Fruit fly (Drosophila melanogaster): ENCODE data around the gene cyst.

cyst gene

DNA sequence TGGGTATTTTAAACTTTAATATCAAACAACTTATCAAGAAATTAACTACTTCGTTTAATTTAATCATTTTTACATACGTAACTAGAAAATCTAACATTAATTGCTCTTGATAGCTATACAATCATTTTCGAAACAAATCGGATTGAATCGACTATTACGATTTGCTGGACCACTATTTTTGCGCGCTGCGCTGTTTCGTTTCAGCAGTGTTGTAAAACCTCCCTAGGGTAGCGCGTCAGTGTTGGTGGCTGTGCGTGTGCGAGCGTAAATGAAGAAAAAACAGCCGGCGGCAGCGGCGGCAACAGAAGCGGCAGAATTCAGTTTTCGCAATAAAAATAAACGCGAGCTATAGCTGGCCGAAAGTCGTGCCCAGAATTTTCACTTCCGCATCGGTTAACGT is 24.7 kb upstream of the cyst start, which contains the start of gene CG33116 (continued):
- TF ChIP-seq klu (GFP tag; IDR thresholded peaks at IDR 0.05) (peak; percentile 21; the same call in 1 of the 2 replicates), Camta (GFP tag; optimal IDR thresholded peaks at IDR 0.05) (peak; percentile 78), Atf3 (GFP tag; optimal IDR thresholded peaks at IDR 0.05) (peak; percentile 70), CG17359 (tag; optimal IDR thresholded peaks at IDR 0.05) (peak; percentile 80), nmo (GFP tag; optimal IDR thresholded peaks at IDR 0.05) (peak; percentile 83), CG13775 (GFP tag; optimal IDR thresholded peaks at IDR 0.05) (peak; percentile 74), CG3281 (GFP tag; optimal IDR thresholded peaks at IDR 0.05) (peak; percentile 74), tx (GFP tag; optimal IDR thresholded peaks at IDR 0.05) (peak; percentile 79), GATAe (GFP tag; conservative IDR thresholded peaks at IDR 0.05) (no peak), Meics (GFP tag; optimal IDR thresholded peaks at IDR 0.05) (peak; percentile 82), caup (GFP tag; optimal IDR thresholded peaks at IDR 0.05; ENCODE audit: severe bottlenecking) (peak; percentile 82), CG14710 (tag; optimal IDR thresholded peaks at IDR 0.05) (peak; percentile 78), unpg (GFP tag; optimal IDR thresholded peaks at IDR 0.05) (peak; percentile 80), lov (optimal IDR thresholded peaks at IDR 0.05) (no peak), lov (GFP tag; IDR thresholded peaks at IDR 0.05) (peak; percentile 81), ERR (GFP tag; optimal IDR thresholded peaks at IDR 0.05) (peak; percentile 60), CG17912 (GFP tag; optimal IDR thresholded peaks at IDR 0.05) (peak; percentile 56), CG4707 (GFP tag; optimal IDR thresholded peaks at IDR 0.05) (peak; percentile 52), CG2712 (tag; optimal IDR thresholded peaks at IDR 0.05) (peak; percentile 84), sim (GFP tag; IDR thresholded peaks at IDR 0.05) (0 out of 2 replicates have a peak, but pooled peaks have one; percentile 52), sna (GFP tag; IDR thresholded peaks at IDR 0.05; ENCODE audit: partially characterized antibody) (no peak), dimm (GFP tag; IDR thresholded peaks at IDR 0.05) (peak; percentile 37; the same call in 1 of the 2 replicates), crc (GFP tag; optimal IDR thresholded peaks at IDR 0.05) (peak; percentile 68), CG7556 (GFP tag; optimal IDR thresholded peaks at IDR 0.05) (peak; percentile 79), hbn (GFP tag; IDR thresholded peaks at IDR 0.05; ENCODE audit: partially characterized antibody) (peak; percentile 42; the same call in 1 of the 2 replicates), Deaf1 (tag; optimal IDR thresholded peaks at IDR 0.05) (peak; percentile 42), CG18011 (GFP tag; optimal IDR thresholded peaks at IDR 0.05) (peak; percentile 58), CG11093 (GFP tag; IDR thresholded peaks at IDR 0.05) (peak; percentile 20; the same call in 1 of the 3 replicates), CG32772 (GFP tag; IDR thresholded peaks at IDR 0.05) (peak; percentile 67), CG15479 (GFP tag; optimal IDR thresholded peaks at IDR 0.05) (peak; percentile 41), ssp (GFP tag; IDR thresholded peaks at IDR 0.05) (peak; percentile 47), toy (GFP tag; IDR thresholded peaks at IDR 0.05) (peak; percentile 24; the same call in 1 of the 2 replicates), cas (GFP tag; IDR thresholded peaks at IDR 0.05) (peak; percentile 32; the same call in 1 of the 2 replicates), Trl (optimal IDR thresholded peaks at IDR 0.05) (no peak), Trl (GFP tag; optimal IDR thresholded peaks at IDR 0.05) (peak; percentile 88), CG8281 (tag; optimal IDR thresholded peaks at IDR 0.05) (peak; percentile 45), disco-r (GFP tag; optimal IDR thresholded peaks at IDR 0.05) (peak; percentile 66), CoRest (tag; optimal IDR thresholded peaks at IDR 0.05) (peak; percentile 80), corto (GFP tag; optimal IDR thresholded peaks at IDR 0.05) (peak; percentile 20), ftz-f1 (GFP tag; optimal IDR thresholded peaks at IDR 0.05) (peak; percentile 39), slbo (GFP tag; IDR thresholded peaks at IDR 0.05) (peak; percentile 84), CG8924 (tag; optimal IDR thresholded peaks at IDR 0.05) (peak; percentile 79), Sry-δ (GFP tag; optimal IDR thresholded peaks at IDR 0.05) (peak; percentile 48), H2.0 (GFP tag; IDR thresholded peaks at IDR 0.05) (peak; percentile 79), CG9797 (GFP tag; optimal IDR thresholded peaks at IDR 0.05) (peak; percentile 23), CG12071 (GFP tag; optimal IDR thresholded peaks at IDR 0.05) (peak; percentile 79), NC2α (GFP tag; optimal IDR thresholded peaks at IDR 0.05) (peak; percentile 76), Max (GFP tag; optimal IDR thresholded peaks at IDR 0.05) (peak; percentile 80), CG14860 (GFP tag; IDR thresholded peaks at IDR 0.05; ENCODE audit: partially characterized antibody) (no peak), CG43689 (GFP tag; IDR thresholded peaks at IDR 0.05) (peak; percentile 49), Fer3 (tag; optimal IDR thresholded peaks at IDR 0.05) (peak; percentile 78)
